Worm (Caenorhabditis elegans) whole organism, young adult: ENCODE measurements around the gene fbxb-65.

Source experiments
- ama-1 ChIP-seq, 3 experiments: fragments of 150-350 bp in 1 of 3; sonication (generic microtip) in 2 of 3; optimal IDR thresholded peaks; 2 replicates each; lab custom pipeline; 2014 to 2018; ENCODE audit warnings: missing biosample characterization in 2 of 3, missing genetic modification characterization in 2 of 3, missing genetic modification reagents in 2 of 3
- ceh-58 ChIP-seq: fragments of 200-800 bp; sonication (Bioruptor generic); IDR thresholded peaks from 2 replicates; pipeline ENCODE4 v1.3.6; 2022; ENCODE audit warnings: missing genetic modification characterization, missing compliant biosample characterization
- dpl-1 ChIP-seq: fragments of 150-350 bp; optimal IDR thresholded peaks from 2 replicates; lab custom pipeline; 2014; ENCODE audit warnings: missing biosample characterization, missing genetic modification reagents, missing genetic modification characterization
- lag-1 ChIP-seq: fragments of 200-800 bp; sonication (Bioruptor generic); IDR thresholded peaks from 2 replicates; pipeline ENCODE4 v1.3.6; 2022; ENCODE audit warnings: missing genetic modification reagents, missing genetic modification characterization, missing compliant biosample characterization

DNA sequence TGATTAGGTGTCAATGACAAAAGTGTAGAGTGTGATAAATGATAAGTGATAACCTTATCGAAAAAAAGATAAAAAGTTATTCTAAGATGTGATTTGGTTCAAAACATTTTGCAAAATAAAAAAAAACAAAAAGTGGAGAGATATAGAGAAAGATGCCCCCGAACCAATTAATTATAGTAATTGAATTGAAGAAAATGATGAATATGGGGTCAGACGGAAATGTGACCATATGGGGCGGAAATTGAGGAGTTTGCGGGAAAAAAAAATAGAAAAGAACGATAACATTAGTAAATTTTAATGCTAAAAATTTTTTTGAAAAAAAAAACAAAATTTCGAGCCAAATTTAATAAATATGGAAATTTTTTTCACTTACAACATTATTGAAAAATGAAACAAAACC is 25.1 kb downstream of the fbxb-65 start:
- TF ChIP-seq lag-1 (no peak), ceh-58 (GFP tag; lab: Robert Waterston, UW) (no peak), dpl-1 (no peak), ama-1 (optimal IDR thresholded peaks at IDR 0.05; lab: Kevin White, UChicago) (no peak), ama-1 (GFP tag; optimal IDR thresholded peaks at IDR 0.05; lab: Kevin White, UChicago) (no peak)
